Worm (Caenorhabditis elegans) whole organism, L3 larva: Measurements from ENCODE around the gene K04G11.1.
A peak's percentile ranks its signal among the peaks of the same experiment; 100 is the strongest.

ENCODE experiments used
- ZK546.5 ChIP-seq: sonication (generic microtip); optimal IDR thresholded peaks from 2 replicates; lab custom pipeline; 2017; ENCODE audit warnings: missing biosample characterization, missing genetic modification characterization
- aly-2 ChIP-seq: fragments of 150-350 bp; optimal IDR thresholded peaks from 2 replicates; lab custom pipeline; 2014; ENCODE audit warnings: missing biosample characterization, missing genetic modification characterization
- ceh-16 ChIP-seq: sonication (generic microtip); optimal IDR thresholded peaks from 2 replicates; lab custom pipeline; 2017; ENCODE audit warnings: missing biosample characterization, missing genetic modification characterization
- ceh-28 ChIP-seq: fragments of 150-350 bp; optimal IDR thresholded peaks from 2 replicates; lab custom pipeline; 2014; ENCODE audit warnings: missing biosample characterization, missing genetic modification reagents, missing genetic modification characterization
- ceh-82 ChIP-seq: fragments of 150-350 bp; optimal IDR thresholded peaks from 2 replicates; lab custom pipeline; 2014; ENCODE audit warnings: missing biosample characterization, missing genetic modification characterization
- ceh-9 ChIP-seq: sonication (generic microtip); optimal IDR thresholded peaks from 2 replicates; lab custom pipeline; 2018; ENCODE audit warnings: missing biosample characterization, missing genetic modification characterization
- daf-12 ChIP-seq: fragments of 150-350 bp; optimal IDR thresholded peaks from 2 replicates; lab custom pipeline; 2014; ENCODE audit warnings: missing biosample characterization, missing genetic modification reagents, missing genetic modification characterization
- egl-27 ChIP-seq: sonication (generic microtip); optimal IDR thresholded peaks from 4 replicates; lab custom pipeline; 2017; ENCODE audit warnings: missing biosample characterization, missing genetic modification reagents, missing genetic modification characterization
- egl-5 ChIP-seq: fragments of 150-350 bp; optimal IDR thresholded peaks from 2 replicates; lab custom pipeline; 2017; ENCODE audit warnings: missing biosample characterization, missing genetic modification reagents, missing genetic modification characterization, inconsistent platforms
- elt-1 ChIP-seq: fragments of 150-350 bp; optimal IDR thresholded peaks from 2 replicates; lab custom pipeline; 2014; ENCODE audit warnings: missing biosample characterization, missing genetic modification characterization
- elt-2 ChIP-seq: sonication (generic microtip); optimal IDR thresholded peaks from 2 replicates; lab custom pipeline; 2016; ENCODE audit warnings: missing genetic modification reagents, mild to moderate bottlenecking, missing genetic modification characterization, missing compliant biosample characterization
- elt-3 ChIP-seq, 3 experiments: fragments of 150-350 bp in 1 of 3; sonication (generic microtip) in 2 of 3; optimal IDR thresholded peaks; 2 replicates in 2 of 3; 4 replicates in 1 of 3; lab custom pipeline; 2014 to 2017; ENCODE audit warnings: missing biosample characterization in 3 of 3, missing genetic modification characterization in 3 of 3
- fkh-10 ChIP-seq: sonication (generic microtip); optimal IDR thresholded peaks from 2 replicates; lab custom pipeline; 2017; ENCODE audit warnings: missing biosample characterization, missing genetic modification reagents, missing genetic modification characterization
- fkh-2 ChIP-seq: fragments of 150-350 bp; optimal IDR thresholded peaks from 2 replicates; lab custom pipeline; 2014; ENCODE audit warnings: missing biosample characterization, missing genetic modification reagents, missing genetic modification characterization
- hmg-11 ChIP-seq: sonication (generic microtip); optimal IDR thresholded peaks from 2 replicates; lab custom pipeline; 2016; ENCODE audit warnings: missing genetic modification characterization, missing compliant biosample characterization
- lin-15B ChIP-seq: fragments of 150-350 bp; optimal IDR thresholded peaks from 2 replicates; lab custom pipeline; 2014; ENCODE audit warnings: missing biosample characterization, missing genetic modification characterization
- lin-39 ChIP-seq: fragments of 150-350 bp; optimal IDR thresholded peaks from 2 replicates; lab custom pipeline; 2018; ENCODE audit warnings: missing biosample characterization, missing genetic modification reagents, missing genetic modification characterization
- mdl-1 ChIP-seq: fragments of 150-350 bp; optimal IDR thresholded peaks from 2 replicates; lab custom pipeline; 2014; ENCODE audit warnings: missing biosample characterization, missing genetic modification characterization
- nhr-11 ChIP-seq: fragments of 150-350 bp; optimal IDR thresholded peaks from 2 replicates; lab custom pipeline; 2014; ENCODE audit warnings: missing biosample characterization, missing genetic modification characterization
- nhr-12 ChIP-seq: fragments of 150-350 bp; optimal IDR thresholded peaks from 2 replicates; lab custom pipeline; 2014; ENCODE audit warnings: missing biosample characterization, missing genetic modification characterization
- nhr-25 ChIP-seq: sonication (generic microtip); optimal IDR thresholded peaks from 2 replicates; lab custom pipeline; 2017; ENCODE audit warnings: missing biosample characterization, missing genetic modification characterization
- nhr-67 ChIP-seq: fragments of 150-350 bp; optimal IDR thresholded peaks from 2 replicates; lab custom pipeline; 2014; ENCODE audit warnings: missing biosample characterization, missing genetic modification characterization
- pha-4 ChIP-seq: fragments of 150-350 bp; optimal IDR thresholded peaks from 2 replicates; lab custom pipeline; 2014; ENCODE audit warnings: missing biosample characterization, missing genetic modification reagents, missing genetic modification characterization
- pqm-1 ChIP-seq: fragments of 150-350 bp; optimal IDR thresholded peaks from 2 replicates; lab custom pipeline; 2017; ENCODE audit warnings: missing biosample characterization, missing genetic modification characterization, inconsistent platforms
- sea-2 ChIP-seq: fragments of 150-350 bp; sonication (generic microtip); optimal IDR thresholded peaks from 4 replicates; lab custom pipeline; 2014; ENCODE audit warnings: missing biosample characterization, missing genetic modification reagents, missing genetic modification characterization
- snpc-4 ChIP-seq: fragments of 150-350 bp; optimal IDR thresholded peaks from 2 replicates; lab custom pipeline; 2014; ENCODE audit warnings: missing biosample characterization, missing genetic modification characterization
- tbx-2 ChIP-seq: sonication (generic microtip); optimal IDR thresholded peaks from 2 replicates; lab custom pipeline; 2016; ENCODE audit warnings: mild to moderate bottlenecking, missing genetic modification characterization, missing compliant biosample characterization
- unc-39 ChIP-seq: sonication (generic microtip); optimal IDR thresholded peaks from 4 replicates; lab custom pipeline; 2017; ENCODE audit warnings: missing biosample characterization, missing genetic modification characterization
- unc-62 ChIP-seq: fragments of 150-350 bp; sonication (generic microtip); optimal IDR thresholded peaks from 4 replicates; lab custom pipeline; 2014; ENCODE audit warnings: missing biosample characterization, missing genetic modification reagents, missing genetic modification characterization
- zag-1 ChIP-seq: fragments of 150-350 bp; optimal IDR thresholded peaks from 2 replicates; lab custom pipeline; 2014; ENCODE audit warnings: missing biosample characterization, missing genetic modification characterization
- ztf-11 ChIP-seq: fragments of 150-350 bp; optimal IDR thresholded peaks from 2 replicates; lab custom pipeline; 2014; ENCODE audit warnings: missing biosample characterization, missing genetic modification characterization

The K04G11.1 gene

DNA sequence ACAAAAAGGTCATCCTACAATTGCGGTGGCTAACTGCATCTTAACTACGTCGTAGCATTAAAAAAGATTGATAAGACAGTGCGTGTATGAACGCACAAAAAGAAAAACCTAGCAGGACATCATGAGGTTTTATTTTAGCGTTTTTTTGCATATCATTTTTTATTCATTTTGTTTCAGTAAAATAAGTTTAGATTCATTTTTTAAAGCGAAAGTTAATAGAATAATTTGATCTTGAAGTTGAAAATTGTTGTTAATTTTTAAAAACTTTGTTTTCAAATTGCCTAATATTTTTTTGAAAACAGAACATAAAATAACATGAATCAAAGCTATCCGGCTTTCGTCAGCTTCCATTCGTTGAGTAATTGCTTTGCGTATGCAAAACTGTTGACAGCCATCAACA, 21.7 kb upstream of the K04G11.1 start, which contains the start of gene prx-1:
TSS of gene prx-1 (plus strand) at position 301 of the 400 bp plus-strand sequence.
- TF ChIP-seq pqm-1 (tag; lab: Kevin White, UChicago) (peak; percentile 49), egl-5 (tag; lab: Kevin White, UChicago) (no peak), elt-2 (peak; percentile 13)

DNA sequence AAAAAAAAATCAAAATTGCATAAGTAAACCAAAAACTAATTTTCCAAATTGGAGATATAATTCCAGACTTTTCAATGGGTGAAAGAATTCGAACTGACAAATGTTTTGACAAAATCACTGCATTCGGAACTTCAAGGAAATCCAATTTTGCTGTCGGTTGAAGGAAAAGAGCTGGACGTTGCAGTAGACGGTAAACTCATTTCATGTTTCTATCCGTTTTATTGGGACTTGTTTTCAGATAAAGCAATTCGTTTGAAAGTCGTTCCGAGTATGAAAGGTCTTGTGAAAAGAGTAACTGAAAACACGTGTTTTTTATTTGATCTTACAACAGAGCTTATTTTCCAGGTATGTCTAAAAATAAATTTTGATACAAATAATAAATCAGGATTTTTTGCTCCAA, 19.2 kb upstream of the K04G11.1 start:
- TF ChIP-seq daf-12 (tag; lab: Kevin White, UChicago) (no peak), nhr-25 (no peak), fkh-10 (peak; percentile 81)

DNA sequence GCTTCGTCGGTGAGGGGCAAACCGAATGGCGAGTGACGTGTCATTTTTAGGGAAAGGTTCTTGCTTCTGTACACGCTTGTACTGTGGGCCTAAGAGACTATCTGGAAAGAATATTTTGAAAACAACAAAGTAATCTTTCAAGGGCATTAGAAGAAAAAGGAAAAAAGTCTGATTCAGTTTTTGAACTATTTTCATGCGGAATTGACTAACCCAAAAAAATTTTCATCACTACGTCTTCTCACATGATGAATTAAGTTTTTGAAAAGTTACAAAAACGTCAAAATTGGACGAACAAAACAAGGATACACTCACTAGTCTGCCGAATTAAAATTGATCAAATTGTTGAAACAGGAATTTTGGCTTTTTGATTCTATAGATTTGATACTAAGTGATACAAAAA, 15.0 kb upstream of the K04G11.1 start, which contains the start of gene C11H1.9:
TSS of gene C11H1.9 (minus strand) at position 101 of the 400 bp plus-strand sequence.
- no peak for TF ChIP-seq fkh-2 (tag; lab: Kevin White, UChicago)
- no peak for TF ChIP-seq egl-27 (tag; lab: Kevin White, UChicago)
- no peak for TF ChIP-seq unc-62
- no peak for TF ChIP-seq lin-39 (tag; lab: Kevin White, UChicago)
- no peak for TF ChIP-seq zag-1 (tag; lab: Kevin White, UChicago)
- TF ChIP-seq nhr-11 (tag; lab: Kevin White, UChicago), result no peak
- TF ChIP-seq lin-15B (tag; lab: Kevin White, UChicago), result no peak
- TF ChIP-seq ceh-9 (tag; lab: Kevin White, UChicago), result no peak
- no peak for TF ChIP-seq ztf-11 (tag; lab: Kevin White, UChicago)
- TF ChIP-seq pqm-1 (tag; lab: Kevin White, UChicago), result no peak
- TF ChIP-seq unc-39 (tag; lab: Kevin White, UChicago), result no peak
- TF ChIP-seq pha-4 (tag; lab: Kevin White, UChicago), result no peak
- TF ChIP-seq tbx-2 (tag; lab: Kevin White, UChicago), result no peak
- no peak for TF ChIP-seq mdl-1 (tag; lab: Kevin White, UChicago)
- no peak for TF ChIP-seq nhr-67 (tag; lab: Kevin White, UChicago)
- TF ChIP-seq sea-2 (GFP tag; lab: Kevin White, UChicago), result no peak
- TF ChIP-seq ceh-16, result no peak
- no peak for TF ChIP-seq elt-3 (tag; optimal IDR thresholded peaks at IDR 0.05; lab: Kevin White, UChicago)
- no peak for TF ChIP-seq fkh-10
- TF ChIP-seq, all 47 proteins: peak for 0

DNA sequence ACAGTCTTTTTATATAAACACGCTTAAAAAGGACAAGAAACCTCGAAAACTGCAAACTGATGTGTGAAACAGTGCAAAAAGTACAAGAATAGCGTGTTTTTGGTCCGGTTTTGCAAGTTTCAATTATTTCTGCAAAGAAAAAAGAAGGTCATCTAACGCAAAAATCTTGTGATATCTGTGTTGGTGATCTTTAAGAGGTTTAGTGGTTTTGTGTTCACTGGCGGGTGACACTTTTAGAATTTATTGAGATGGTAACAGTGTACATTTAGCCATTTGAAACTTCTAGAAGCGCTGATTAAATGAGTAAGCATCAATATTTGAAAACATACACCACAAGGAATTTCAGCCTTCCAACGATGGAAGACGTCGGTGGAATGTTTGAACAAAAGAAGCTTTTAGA, 12.5 kb upstream of the K04G11.1 start:
- no peak for TF ChIP-seq egl-27 (tag; lab: Kevin White, UChicago)
- TF ChIP-seq elt-1 (tag; lab: Kevin White, UChicago), result peak; percentile 43
- TF ChIP-seq nhr-25, result peak; percentile 56

ce11 chrX:14324289-14324688, 11.0 kb upstream of the K04G11.1 start:
- TF ChIP-seq aly-2 (tag; lab: Kevin White, UChicago) (no peak), snpc-4 (tag; lab: Kevin White, UChicago) (peak; percentile 88)
- TF ChIP-seq, all 47 proteins: peak for 1

DNA sequence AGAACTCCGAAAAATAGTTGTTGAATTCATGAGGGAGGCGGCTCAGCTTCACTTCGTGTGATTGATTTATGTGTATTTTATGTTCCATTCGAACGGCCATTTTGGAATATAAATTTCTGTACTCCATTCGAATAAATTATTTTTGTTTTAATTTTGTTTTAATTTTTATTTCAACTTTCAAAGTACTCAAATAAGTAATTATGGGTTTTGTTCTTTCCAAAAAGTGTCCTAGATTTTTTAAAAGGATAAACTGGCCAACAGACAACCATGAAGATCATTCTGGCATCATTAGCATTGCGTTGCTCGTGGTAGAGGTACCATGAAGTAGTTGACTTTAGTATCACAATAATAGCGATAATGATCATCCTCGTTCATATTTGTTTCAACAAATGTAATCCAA, 8.7 kb upstream of the K04G11.1 start:
- no peak for TF ChIP-seq unc-62
- no peak for TF ChIP-seq ceh-82 (tag; lab: Kevin White, UChicago)
- no peak for TF ChIP-seq nhr-12
- no peak for TF ChIP-seq hmg-11 (tag; lab: Kevin White, UChicago)
- TF ChIP-seq, all 47 proteins: peak for 0

ce11 chrX:14327398-14327797, 7.9 kb upstream of the K04G11.1 start, which contains the start of gene C11H1.7:
TSS of gene C11H1.7 (plus strand) at chrX:14327409.
- TF ChIP-seq ceh-28, result no peak
- TF ChIP-seq ZK546.5, result no peak
